Worm (Caenorhabditis elegans) whole organism, late embryonic: Measurements from ENCODE around the gene K11H3.2.

Experiments
- K09A11.1 ChIP-seq: sonication (generic microtip); optimal IDR thresholded peaks from 2 replicates; lab custom pipeline; 2017; ENCODE audit warnings: antibody characterized with exemption, mild to moderate bottlenecking, missing genetic modification characterization, missing compliant biosample characterization; ENCODE audit not compliant: insufficient read depth
- T23F11.4 ChIP-seq: fragments of 200-800 bp; sonication (Bioruptor generic); optimal IDR thresholded peaks from 2 replicates; lab custom pipeline; 2018; ENCODE audit warnings: mild to moderate bottlenecking, missing genetic modification characterization, missing compliant biosample characterization
- ama-1 ChIP-seq: fragments of 150-350 bp; optimal IDR thresholded peaks from 2 replicates; lab custom pipeline; 2014
- ceh-14 ChIP-seq: sonication (generic microtip); optimal IDR thresholded peaks from 2 replicates; lab custom pipeline; 2016; ENCODE audit warnings: missing genotype, missing genetic modification characterization, missing compliant biosample characterization
- ceh-18 ChIP-seq: sonication (generic microtip); optimal IDR thresholded peaks from 2 replicates; lab custom pipeline; 2016; ENCODE audit warnings: missing genetic modification characterization, missing compliant biosample characterization
- ceh-19 ChIP-seq: fragments of 200-800 bp; sonication (Bioruptor generic); optimal IDR thresholded peaks from 2 replicates; lab custom pipeline; 2018; ENCODE audit warnings: mild to moderate bottlenecking, missing genetic modification characterization, missing compliant biosample characterization
- ceh-30 ChIP-seq: fragments of 150-350 bp; optimal IDR thresholded peaks from 2 replicates; lab custom pipeline; 2014; ENCODE audit warnings: missing biosample characterization, missing genetic modification characterization
- ceh-31 ChIP-seq: sonication (generic microtip); optimal IDR thresholded peaks from 2 replicates; lab custom pipeline; 2016; ENCODE audit warnings: missing genetic modification characterization, missing compliant biosample characterization
- ceh-34 ChIP-seq: sonication (generic microtip); optimal IDR thresholded peaks from 2 replicates; lab custom pipeline; 2016; ENCODE audit warnings: mild to moderate bottlenecking, missing genetic modification characterization, missing compliant biosample characterization
- ceh-45 ChIP-seq: fragments of 200-800 bp; sonication (Bioruptor generic); IDR thresholded peaks from 2 replicates; pipeline ENCODE4 v1.3.6; 2022; ENCODE audit warnings: missing genetic modification reagents, missing genetic modification characterization, missing compliant biosample characterization
- ceh-9 ChIP-seq: sonication (generic microtip); optimal IDR thresholded peaks from 2 replicates; lab custom pipeline; 2016; ENCODE audit warnings: mild to moderate bottlenecking, missing genetic modification characterization, inconsistent platforms, missing compliant biosample characterization
- elt-2 ChIP-seq: sonication (generic microtip); optimal IDR thresholded peaks from 2 replicates; lab custom pipeline; 2016; ENCODE audit warnings: missing genetic modification reagents, missing genetic modification characterization, missing compliant biosample characterization
- elt-4 ChIP-seq: sonication (generic microtip); optimal IDR thresholded peaks from 2 replicates; lab custom pipeline; 2016; ENCODE audit warnings: missing genetic modification characterization, missing compliant biosample characterization
- fax-1 ChIP-seq: sonication (generic microtip); optimal IDR thresholded peaks from 2 replicates; lab custom pipeline; 2016; ENCODE audit warnings: missing genotype, missing genetic modification characterization, missing compliant biosample characterization
- fkh-6 ChIP-seq: sonication (generic microtip); optimal IDR thresholded peaks from 2 replicates; lab custom pipeline; 2016; ENCODE audit warnings: missing genetic modification characterization, missing compliant biosample characterization
- hlh-13 ChIP-seq: fragments of 200-800 bp; sonication (Bioruptor generic); optimal IDR thresholded peaks from 2 replicates; lab custom pipeline; 2018; ENCODE audit warnings: mild to moderate bottlenecking, missing genetic modification characterization, missing compliant biosample characterization
- hlh-6 ChIP-seq: sonication (generic microtip); optimal IDR thresholded peaks from 2 replicates; lab custom pipeline; 2016; ENCODE audit warnings: missing genotype, missing genetic modification characterization, missing compliant biosample characterization
- lim-6 ChIP-seq: sonication (generic microtip); optimal IDR thresholded peaks from 2 replicates; lab custom pipeline; 2016; ENCODE audit warnings: missing genetic modification characterization, missing compliant biosample characterization
- lin-11 ChIP-seq: fragments of 200-800 bp; sonication (Bioruptor generic); optimal IDR thresholded peaks from 2 replicates; lab custom pipeline; 2018; ENCODE audit warnings: mild to moderate bottlenecking, missing genetic modification characterization, missing compliant biosample characterization
- mec-3 ChIP-seq: sonication (generic microtip); optimal IDR thresholded peaks from 2 replicates; lab custom pipeline; 2016; ENCODE audit warnings: borderline replicate concordance, missing genetic modification characterization, missing compliant biosample characterization
- pag-3 ChIP-seq: sonication (generic microtip); optimal IDR thresholded peaks from 2 replicates; lab custom pipeline; 2016; ENCODE audit warnings: missing compliant biosample characterization, missing genetic modification characterization, borderline replicate concordance
- pax-1 ChIP-seq: fragments of 150-350 bp; optimal IDR thresholded peaks from 2 replicates; lab custom pipeline; 2014; ENCODE audit warnings: missing biosample characterization, missing genetic modification characterization
- rnt-1 ChIP-seq: sonication (generic microtip); optimal IDR thresholded peaks from 2 replicates; lab custom pipeline; 2016; ENCODE audit warnings: missing genetic modification characterization, missing compliant biosample characterization
- sox-4 ChIP-seq: sonication (generic microtip); optimal IDR thresholded peaks from 2 replicates; lab custom pipeline; 2017; ENCODE audit warnings: mild to moderate bottlenecking, missing genetic modification characterization, inconsistent platforms, missing compliant biosample characterization
- ttx-3 ChIP-seq: sonication (generic microtip); optimal IDR thresholded peaks from 2 replicates; lab custom pipeline; 2016; ENCODE audit warnings: missing genetic modification reagents, missing genetic modification characterization, missing compliant biosample characterization
- unc-42 ChIP-seq: sonication (generic microtip); optimal IDR thresholded peaks from 2 replicates; lab custom pipeline; 2016; ENCODE audit warnings: missing genotype, missing genetic modification characterization, missing compliant biosample characterization
- ztf-16 ChIP-seq: sonication (generic microtip); optimal IDR thresholded peaks from 2 replicates; lab custom pipeline; 2017; ENCODE audit warnings: missing genetic modification characterization, missing compliant biosample characterization

K11H3.2 gene

DNA sequence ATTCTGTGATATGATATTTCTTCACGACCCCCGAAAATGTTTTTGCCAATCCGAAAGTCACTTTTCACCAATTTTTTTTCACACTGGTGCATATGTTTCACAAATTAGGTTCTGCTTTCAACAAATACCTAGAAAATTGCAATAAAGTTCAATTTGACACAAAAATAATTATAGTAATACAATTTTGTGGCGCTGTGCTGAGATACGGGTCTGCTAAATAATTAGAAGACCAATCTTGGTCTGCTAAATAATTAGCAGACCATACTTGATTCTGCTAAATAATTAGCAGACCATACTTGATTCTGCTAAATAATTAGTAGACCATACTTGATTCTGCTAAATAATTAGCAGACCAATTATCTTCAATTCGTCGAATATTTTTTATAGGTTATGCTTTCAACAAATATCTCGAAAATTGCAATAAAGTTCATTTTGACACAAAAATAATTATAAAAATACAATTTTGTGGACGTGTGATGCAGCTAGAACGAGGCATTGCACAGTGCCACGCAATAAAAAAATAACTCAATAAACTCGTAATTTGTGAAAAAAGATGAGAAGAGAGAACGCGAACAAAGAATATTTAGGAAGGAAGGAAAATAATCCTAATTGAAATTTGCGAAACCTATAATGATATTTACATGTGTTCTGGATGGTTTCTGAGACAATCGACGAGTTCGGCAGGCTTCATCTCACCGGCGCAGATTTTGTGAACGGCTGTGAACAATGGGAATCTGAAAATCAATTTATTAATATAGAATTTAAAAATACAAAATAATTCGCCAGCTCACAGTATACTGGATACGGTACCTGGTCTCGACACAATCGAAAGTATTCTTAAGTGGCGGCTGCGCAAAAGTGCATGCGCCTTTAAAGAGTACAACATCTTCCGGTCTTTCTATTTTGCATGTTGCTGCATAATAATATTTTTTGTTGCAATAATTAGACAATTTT is 7.8 kb downstream of the K11H3.2 start:
- TF ChIP-seq ceh-19 (GFP tag; lab: Kevin White, UChicago) (no peak), pax-1 (tag; lab: Kevin White, UChicago) (no peak)

DNA sequence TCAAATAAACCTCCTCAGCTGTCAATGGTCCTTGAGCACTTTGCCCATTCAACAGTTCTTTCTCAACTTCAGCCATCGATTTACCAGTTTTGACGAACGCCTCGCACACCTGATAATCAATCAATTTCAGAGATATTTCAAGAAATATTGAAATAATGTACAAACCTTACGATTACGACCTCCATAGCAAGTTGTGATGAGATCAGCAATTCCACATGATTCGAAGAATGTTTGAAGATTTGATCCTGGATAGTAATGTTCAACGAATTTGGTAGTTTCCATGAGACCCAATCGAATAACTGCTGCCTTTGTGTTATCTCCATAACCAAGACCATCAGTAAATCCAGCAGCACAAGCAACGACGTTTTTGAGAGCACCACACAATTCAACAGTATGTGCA is 8.8 kb downstream of the K11H3.2 start:
- no peak for TF ChIP-seq ceh-45
- no peak for TF ChIP-seq T23F11.4 (GFP tag; lab: Kevin White, UChicago)
- TF ChIP-seq lim-6 (tag; lab: Kevin White, UChicago): no peak
- TF ChIP-seq ceh-14 (tag; lab: Kevin White, UChicago): no peak
- TF ChIP-seq sox-4 (tag; lab: Kevin White, UChicago): no peak
- no peak for TF ChIP-seq hlh-13 (GFP tag; lab: Kevin White, UChicago)
- no peak for TF ChIP-seq unc-42
- TF ChIP-seq elt-4 (tag; lab: Kevin White, UChicago): no peak
- no peak for TF ChIP-seq fkh-6 (tag; lab: Kevin White, UChicago)
- TF ChIP-seq pax-1 (tag; lab: Kevin White, UChicago): no peak
- no peak for TF ChIP-seq ttx-3 (tag; lab: Kevin White, UChicago)
- no peak for TF ChIP-seq fax-1 (tag; lab: Kevin White, UChicago)
- TF ChIP-seq hlh-6 (tag; lab: Kevin White, UChicago): no peak
- TF ChIP-seq ceh-34 (tag; lab: Kevin White, UChicago): no peak
- no peak for TF ChIP-seq ceh-19 (GFP tag; lab: Kevin White, UChicago)
- TF ChIP-seq ceh-30 (tag; lab: Kevin White, UChicago): no peak
- TF ChIP-seq rnt-1 (tag; lab: Kevin White, UChicago): no peak
- no peak for TF ChIP-seq ama-1 (lab: Kevin White, UChicago)
- TF ChIP-seq, all 69 proteins: peak for 0

DNA sequence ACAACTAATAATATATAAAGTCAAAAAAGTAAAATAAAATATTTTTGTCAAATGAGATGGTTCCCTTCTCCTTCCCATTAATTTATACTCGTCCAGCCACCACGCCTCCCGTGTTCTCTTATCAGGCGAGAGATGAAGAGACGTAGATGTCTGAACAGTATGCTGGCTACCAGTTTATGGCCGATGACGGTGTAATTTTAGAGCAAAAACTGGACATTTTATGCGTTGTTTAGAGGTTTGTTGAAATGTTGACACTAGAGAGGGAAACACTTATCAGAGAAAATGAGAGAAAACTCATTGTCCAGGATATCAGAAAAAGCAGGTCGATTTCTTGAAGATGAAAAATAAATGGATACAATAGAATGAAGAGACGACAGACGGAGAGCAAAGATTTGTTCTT is 10.9 kb downstream of the K11H3.2 start:
- TF ChIP-seq elt-2 (tag; lab: Kevin White, UChicago) (peak; percentile 58), ceh-19 (GFP tag; lab: Kevin White, UChicago) (no peak), pag-3 (tag; lab: Kevin White, UChicago) (no peak), ztf-16 (tag; lab: Kevin White, UChicago) (no peak)

DNA sequence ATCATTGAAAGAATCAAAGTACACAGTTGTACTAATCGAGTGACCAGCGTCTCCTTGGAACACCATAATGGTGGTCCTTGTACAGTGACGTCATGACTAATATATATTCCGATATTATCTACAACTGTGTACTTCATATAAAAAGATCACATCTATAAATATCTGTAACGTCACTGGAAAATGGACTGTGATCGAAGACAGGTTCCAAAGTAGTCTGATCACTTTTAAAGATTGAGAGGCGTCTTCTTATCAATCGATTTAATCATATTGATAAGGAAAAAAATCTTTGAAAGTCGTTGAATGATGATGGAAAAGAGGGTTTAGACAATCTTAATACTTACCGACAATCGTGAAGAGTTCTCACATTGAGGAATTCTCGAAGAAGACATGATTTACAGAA is 11.9 kb downstream of the K11H3.2 start:
- TF ChIP-seq elt-2 (tag; lab: Kevin White, UChicago) (peak; percentile 49), ceh-18 (tag; lab: Kevin White, UChicago) (no peak), K09A11.1 (tag; lab: Kevin White, UChicago) (no peak), mec-3 (tag; lab: Kevin White, UChicago) (no peak), lin-11 (tag; lab: Kevin White, UChicago) (no peak), ceh-34 (tag; lab: Kevin White, UChicago) (no peak)

DNA sequence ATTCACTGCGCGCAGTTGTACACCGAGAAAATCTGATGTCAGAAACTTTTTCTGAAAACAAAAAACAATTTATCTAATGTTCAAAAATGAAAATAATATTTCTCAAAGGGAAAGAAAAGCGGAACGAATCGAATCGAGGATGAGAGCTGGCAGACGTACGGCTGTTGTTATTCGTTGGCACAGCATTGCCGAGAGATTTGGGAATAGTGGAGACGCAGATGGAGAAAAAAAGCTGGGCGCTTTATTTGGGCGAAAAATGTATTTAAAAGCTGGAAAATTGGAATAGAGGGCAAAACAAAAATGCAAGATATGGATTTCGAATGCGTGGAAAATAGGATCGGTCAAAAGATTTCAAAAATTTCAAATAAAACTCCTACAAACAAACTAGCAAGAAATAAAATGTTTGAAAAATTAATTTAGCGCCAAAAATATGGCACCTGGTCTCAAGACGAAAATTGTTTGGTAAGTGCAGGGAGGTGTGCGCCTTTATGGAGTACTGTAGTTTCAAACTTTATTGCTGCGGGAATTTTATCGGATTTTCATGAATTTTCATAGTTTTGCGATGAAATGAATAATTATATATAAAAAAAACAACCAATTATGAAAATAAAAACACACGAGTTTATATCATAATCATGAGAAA is 13.1 kb downstream of the K11H3.2 start, which contains the start of gene gpdh-2:
Gene gpdh-2, minus strand, starts transcription at position 51 of the 643 bp plus-strand sequence.
- peak; percentile 8 for TF ChIP-seq ceh-31 (tag; lab: Kevin White, UChicago)
- no peak for TF ChIP-seq ceh-9 (tag; lab: Kevin White, UChicago)

DNA sequence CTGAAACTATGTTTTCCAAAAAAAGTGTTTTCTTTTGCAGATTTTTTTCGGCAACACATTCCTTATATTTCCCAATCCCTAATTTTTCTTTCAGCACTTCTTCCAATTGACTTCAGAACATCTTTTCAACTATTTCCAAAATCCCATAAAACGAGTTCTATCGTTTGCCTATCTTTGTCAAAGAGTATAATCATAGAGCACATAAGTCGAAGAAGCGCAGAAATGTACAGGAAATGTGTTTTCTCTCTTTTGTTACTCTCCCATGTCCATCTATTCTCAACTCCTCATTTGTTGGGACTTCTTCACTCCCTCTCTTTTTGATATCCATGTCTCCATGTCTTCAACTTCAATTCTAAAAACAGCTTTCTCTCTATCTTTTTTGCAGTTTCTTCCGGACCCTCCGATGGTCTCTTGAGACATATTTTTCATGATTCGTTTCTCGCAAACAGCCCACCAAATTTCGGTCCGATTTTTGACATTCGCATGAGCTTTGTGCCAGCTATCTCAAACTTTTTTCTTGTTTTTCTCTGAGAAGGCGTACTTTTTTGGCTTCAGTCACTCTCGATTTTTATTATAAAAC is 14.1 kb downstream of the K11H3.2 start, which contains the start of gene twk-48:
Gene twk-48, plus strand, starts transcription at position 530 of the 580 bp plus-strand sequence.
- no peak for TF ChIP-seq mec-3 (tag; lab: Kevin White, UChicago)
- no peak for TF ChIP-seq ceh-34 (tag; lab: Kevin White, UChicago)
- TF ChIP-seq unc-42: peak; percentile 23
- TF ChIP-seq hlh-13 (GFP tag; lab: Kevin White, UChicago): no peak
